Fruit fly (Drosophila melanogaster): Measurements from ENCODE around the gene Gale.

Gene Gale

dm6 chr3L:619427-620308 is 28.7 kb upstream of the Gale start:
- TF ChIP-seq insv (optimal IDR thresholded peaks at IDR 0.05) (no peak), psq (optimal IDR thresholded peaks at IDR 0.05) (no peak), Sin3A (optimal IDR thresholded peaks at IDR 0.05) (no peak), Myc (optimal IDR thresholded peaks at IDR 0.05) (no peak), ttk (optimal IDR thresholded peaks at IDR 0.05) (no peak), h (optimal IDR thresholded peaks at IDR 0.05) (no peak)

- TF ChIP-seq Sin3A (optimal IDR thresholded peaks at IDR 0.05), result no peak
- no peak for TF ChIP-seq psq (optimal IDR thresholded peaks at IDR 0.05)
- TF ChIP-seq insv (optimal IDR thresholded peaks at IDR 0.05), result no peak
- no peak for TF ChIP-seq Myc (optimal IDR thresholded peaks at IDR 0.05)
- TF ChIP-seq ttk (optimal IDR thresholded peaks at IDR 0.05), result no peak
- TF ChIP-seq h (optimal IDR thresholded peaks at IDR 0.05), result no peak
Observed at dm6 chr3L:621097-621967, 27.0 kb upstream of the Gale start.

- TF ChIP-seq ttk (optimal IDR thresholded peaks at IDR 0.05), result no peak
- TF ChIP-seq Sin3A (optimal IDR thresholded peaks at IDR 0.05), result no peak
- TF ChIP-seq psq (optimal IDR thresholded peaks at IDR 0.05), result no peak
- TF ChIP-seq h (optimal IDR thresholded peaks at IDR 0.05), result no peak
- TF ChIP-seq insv (optimal IDR thresholded peaks at IDR 0.05), result no peak
- TF ChIP-seq Myc (optimal IDR thresholded peaks at IDR 0.05), result no peak
Observed at dm6 chr3L:622357-622834, 26.0 kb upstream of the Gale start.

dm6 chr3L:623556-623955 is 24.8 kb upstream of the Gale start:
- TF ChIP-seq Sin3A (optimal IDR thresholded peaks at IDR 0.05), result no peak
- no peak for TF ChIP-seq ttk (optimal IDR thresholded peaks at IDR 0.05)
- no peak for TF ChIP-seq psq (optimal IDR thresholded peaks at IDR 0.05)
- no peak for TF ChIP-seq h (optimal IDR thresholded peaks at IDR 0.05)
- TF ChIP-seq Myc (optimal IDR thresholded peaks at IDR 0.05), result no peak
- no peak for TF ChIP-seq insv (optimal IDR thresholded peaks at IDR 0.05)

dm6 chr3L:624203-624914 is 24.0 kb upstream of the Gale start:
- TF ChIP-seq h (optimal IDR thresholded peaks at IDR 0.05) (no peak), insv (optimal IDR thresholded peaks at IDR 0.05) (no peak), Sin3A (optimal IDR thresholded peaks at IDR 0.05) (no peak), psq (optimal IDR thresholded peaks at IDR 0.05) (no peak), Myc (optimal IDR thresholded peaks at IDR 0.05) (no peak), ttk (optimal IDR thresholded peaks at IDR 0.05) (no peak)

dm6 chr3L:625899-626298 is 22.5 kb upstream of the Gale start:
- TF ChIP-seq ttk (optimal IDR thresholded peaks at IDR 0.05) (no peak), insv (optimal IDR thresholded peaks at IDR 0.05) (no peak)

dm6 chr3L:626498-627369 is 21.6 kb upstream of the Gale start:
- no peak for TF ChIP-seq insv (optimal IDR thresholded peaks at IDR 0.05)
- TF ChIP-seq psq (optimal IDR thresholded peaks at IDR 0.05), result no peak
- TF ChIP-seq h (optimal IDR thresholded peaks at IDR 0.05), result no peak
- no peak for TF ChIP-seq Myc (optimal IDR thresholded peaks at IDR 0.05)
- TF ChIP-seq Sin3A (optimal IDR thresholded peaks at IDR 0.05), result no peak
- no peak for TF ChIP-seq ttk (optimal IDR thresholded peaks at IDR 0.05)

dm6 chr3L:627370-627769 is 21.0 kb upstream of the Gale start:
- TF ChIP-seq h (optimal IDR thresholded peaks at IDR 0.05), result no peak
- TF ChIP-seq insv (optimal IDR thresholded peaks at IDR 0.05), result no peak
- TF ChIP-seq ttk (optimal IDR thresholded peaks at IDR 0.05), result no peak
- TF ChIP-seq Myc (optimal IDR thresholded peaks at IDR 0.05), result no peak
- no peak for TF ChIP-seq Sin3A (optimal IDR thresholded peaks at IDR 0.05)
- no peak for TF ChIP-seq psq (optimal IDR thresholded peaks at IDR 0.05)

- TF ChIP-seq Sin3A (optimal IDR thresholded peaks at IDR 0.05) (no peak), Myc (optimal IDR thresholded peaks at IDR 0.05) (no peak), h (optimal IDR thresholded peaks at IDR 0.05) (no peak)
Observed at dm6 chr3L:627819-628601, 20.3 kb upstream of the Gale start.

dm6 chr3L:628654-629285 is 19.6 kb upstream of the Gale start:
- TF ChIP-seq psq (optimal IDR thresholded peaks at IDR 0.05) (no peak), ttk (optimal IDR thresholded peaks at IDR 0.05) (no peak), h (optimal IDR thresholded peaks at IDR 0.05) (no peak), Sin3A (optimal IDR thresholded peaks at IDR 0.05) (no peak), Myc (optimal IDR thresholded peaks at IDR 0.05) (no peak), insv (optimal IDR thresholded peaks at IDR 0.05) (no peak)

Measured in Kc167 (cell line).